Fruit fly (Drosophila melanogaster) whole organism, embryonic: ENCODE measurements around the gene CG17562.

Source experiments
- Awh ChIP-seq: fragments of 200-800 bp; sonication (Bioruptor generic); IDR thresholded peaks from 2 replicates; pipeline ENCODE4, ENCODE4 v1.3.6; 2022; ENCODE audit warnings: missing biosample characterization, missing genetic modification characterization
- Bdp1 ChIP-seq: fragments of 200-800 bp; sonication (Bioruptor generic); optimal IDR thresholded peaks from 3 replicates; lab custom pipeline; 2016; ENCODE audit warnings: missing biosample characterization, missing genetic modification characterization
- CG10267 ChIP-seq: fragments of 200-800 bp; sonication (Bioruptor generic); optimal IDR thresholded peaks from 2 replicates; lab custom pipeline; 2018; ENCODE audit warnings: missing biosample characterization, mild to moderate bottlenecking, missing genetic modification characterization, moderate library complexity
- CG10321 ChIP-seq: fragments of 200-800 bp; sonication (Bioruptor generic); IDR thresholded peaks from 2 replicates; pipeline ENCODE4 v1.3.6; 2022; ENCODE audit warnings: missing biosample characterization, missing genetic modification characterization
- CG11456 ChIP-seq: fragments of 200-800 bp; sonication (Bioruptor generic); IDR thresholded peaks from 3 replicates; pipeline ENCODE4 v1.3.6; 2022; ENCODE audit warnings: missing biosample characterization, missing genetic modification characterization
- CG1233 ChIP-seq: fragments of 200-800 bp; sonication (Bioruptor generic); optimal IDR thresholded peaks from 4 replicates; lab custom pipeline; 2018; ENCODE audit warnings: missing biosample characterization, mild to moderate bottlenecking, missing genetic modification characterization
- CG12769 ChIP-seq: fragments of 200-800 bp; sonication (Bioruptor generic); optimal IDR thresholded peaks from 2 replicates; lab custom pipeline; 2019; ENCODE audit warnings: missing biosample characterization, mild to moderate bottlenecking, missing genetic modification characterization, moderate library complexity
- CG13624 ChIP-seq: fragments of 200-800 bp; sonication (Bioruptor generic); optimal IDR thresholded peaks from 2 replicates; lab custom pipeline; 2016; ENCODE audit warnings: missing biosample characterization, missing genetic modification characterization
- CG15073 ChIP-seq: fragments of 200-800 bp; sonication (Bioruptor generic); optimal IDR thresholded peaks from 2 replicates; lab custom pipeline; 2016; ENCODE audit warnings: missing biosample characterization, missing genetic modification characterization
- CG16779 ChIP-seq: fragments of 200-800 bp; sonication (Bioruptor generic); IDR thresholded peaks from 2 replicates; pipeline ENCODE4 v1.3.6; 2022; ENCODE audit warnings: missing biosample characterization, missing genetic modification characterization
- CG31365 ChIP-seq: fragments of 200-800 bp; sonication (Bioruptor generic); optimal IDR thresholded peaks from 2 replicates; lab custom pipeline; 2018; ENCODE audit warnings: missing biosample characterization, mild to moderate bottlenecking, missing genetic modification characterization
- CG3163 ChIP-seq: fragments of 200-800 bp; sonication (Bioruptor generic); optimal IDR thresholded peaks from 3 replicates; lab custom pipeline; 2016; ENCODE audit warnings: missing biosample characterization, missing genetic modification characterization
- CG32772 ChIP-seq: fragments of 200-800 bp; sonication (Bioruptor generic); IDR thresholded peaks from 2 replicates; pipeline ENCODE4 v1.3.6; 2022; ENCODE audit warnings: missing biosample characterization, missing genetic modification characterization
- CG33213 ChIP-seq: fragments of 200-800 bp; sonication (Bioruptor generic); optimal IDR thresholded peaks from 3 replicates; lab custom pipeline; 2016; ENCODE audit warnings: missing biosample characterization, missing genetic modification characterization
- CG6683 ChIP-seq: fragments of 200-800 bp; sonication (Bioruptor generic); optimal IDR thresholded peaks from 2 replicates; lab custom pipeline; 2017; ENCODE audit warnings: missing biosample characterization, mild to moderate bottlenecking, missing genetic modification characterization, missing genetic modification reagents
- CG7372 ChIP-seq: fragments of 200-800 bp; sonication (Bioruptor generic); IDR thresholded peaks from 2 replicates; pipeline ENCODE4 v1.3.6; 2022; ENCODE audit warnings: missing biosample characterization, missing genetic modification characterization
- CG8290 ChIP-seq, 3 experiments: fragments of 200-800 bp; sonication (Bioruptor generic); optimal IDR thresholded peaks; 2 replicates each; lab custom pipeline; 2016 to 2019; ENCODE audit warnings: missing biosample characterization in 3 of 3, missing genetic modification characterization in 3 of 3, mild to moderate bottlenecking in 2 of 3, moderate library complexity in 1 of 3
- CG9876 ChIP-seq: fragments of 200-800 bp; sonication (Bioruptor generic); optimal IDR thresholded peaks from 2 replicates; lab custom pipeline; 2016; ENCODE audit warnings: missing biosample characterization, missing genetic modification characterization
- Camta ChIP-seq: fragments of 200-800 bp; sonication (Bioruptor generic); optimal IDR thresholded peaks from 2 replicates; lab custom pipeline; 2016; ENCODE audit warnings: missing biosample characterization, missing genetic modification characterization
- Dad ChIP-seq: fragments of 200-800 bp; sonication (Bioruptor generic); optimal IDR thresholded peaks from 3 replicates; lab custom pipeline; 2016; ENCODE audit warnings: missing biosample characterization, missing genetic modification characterization
- Dbx ChIP-seq: fragments of 200-800 bp; sonication (Bioruptor generic); IDR thresholded peaks from 3 replicates; pipeline ENCODE4 v1.3.6; 2022; ENCODE audit warnings: missing biosample characterization, missing genetic modification characterization
- Dek ChIP-seq: fragments of 200-800 bp; sonication (Bioruptor generic); optimal IDR thresholded peaks from 3 replicates; lab custom pipeline; 2019; ENCODE audit warnings: missing biosample characterization, mild to moderate bottlenecking, missing genetic modification characterization, moderate library complexity
- Dip3 ChIP-seq: fragments of 200-800 bp; sonication (Bioruptor generic); optimal IDR thresholded peaks from 3 replicates; lab custom pipeline; 2016; ENCODE audit warnings: missing biosample characterization, missing genetic modification characterization
- Drgx ChIP-seq: fragments of 200-800 bp; sonication (Bioruptor generic); IDR thresholded peaks from 2 replicates; pipeline ENCODE4 v1.3.6; 2022; ENCODE audit warnings: missing biosample characterization, missing genetic modification characterization
- NK7.1 ChIP-seq: fragments of 200-800 bp; sonication (Bioruptor generic); optimal IDR thresholded peaks from 3 replicates; lab custom pipeline; 2016; ENCODE audit warnings: missing biosample characterization, missing genetic modification characterization
- Neu2 ChIP-seq: fragments of 200-800 bp; sonication (Bioruptor generic); optimal IDR thresholded peaks from 3 replicates; lab custom pipeline; 2016; ENCODE audit warnings: missing biosample characterization, missing genetic modification characterization, borderline replicate concordance
- Nf-YB ChIP-seq: fragments of 200-800 bp; sonication (Bioruptor generic); optimal IDR thresholded peaks from 3 replicates; lab custom pipeline; 2019; ENCODE audit warnings: missing biosample characterization, mild to moderate bottlenecking, missing genetic modification characterization, moderate library complexity
- Vsx1 ChIP-seq: fragments of 200-800 bp; sonication (Bioruptor generic); optimal IDR thresholded peaks from 2 replicates; lab custom pipeline; 2017; ENCODE audit warnings: missing biosample characterization, mild to moderate bottlenecking, missing genetic modification characterization, missing genetic modification reagents
- crc ChIP-seq: fragments of 200-800 bp; sonication (Bioruptor generic); optimal IDR thresholded peaks from 2 replicates; lab custom pipeline; 2016; ENCODE audit warnings: missing biosample characterization, missing genetic modification characterization
- dati ChIP-seq: fragments of 200-800 bp; sonication (Bioruptor generic); IDR thresholded peaks from 2 replicates; pipeline ENCODE4 v1.3.6; 2022; ENCODE audit warnings: missing biosample characterization, missing genetic modification characterization
- dm ChIP-seq: fragments of 200-800 bp; sonication (Bioruptor generic); optimal IDR thresholded peaks from 3 replicates; lab custom pipeline; 2016; ENCODE audit warnings: missing biosample characterization, missing genetic modification characterization
- dmrt11E ChIP-seq: fragments of 200-800 bp; sonication (Bioruptor generic); optimal IDR thresholded peaks from 3 replicates; lab custom pipeline; 2018; ENCODE audit warnings: missing biosample characterization, mild to moderate bottlenecking, missing genetic modification characterization, moderate library complexity
- ems ChIP-seq: fragments of 200-800 bp; sonication (Bioruptor generic); optimal IDR thresholded peaks from 3 replicates; lab custom pipeline; 2016; ENCODE audit warnings: missing biosample characterization, missing genetic modification characterization
- fd64A ChIP-seq: fragments of 200-800 bp; sonication (Bioruptor generic); optimal IDR thresholded peaks from 3 replicates; lab custom pipeline; 2018; ENCODE audit warnings: missing biosample characterization, mild to moderate bottlenecking, missing genetic modification characterization
- gro ChIP-seq: fragments of 200-800 bp; sonication (Bioruptor generic); optimal IDR thresholded peaks from 2 replicates; lab custom pipeline; 2016; ENCODE audit warnings: missing biosample characterization, missing genetic modification characterization
- hb ChIP-seq: fragments of 200-800 bp; sonication (Bioruptor generic); IDR thresholded peaks from 3 replicates; pipeline ENCODE4 v1.3.6; 2022; ENCODE audit warnings: missing biosample characterization, missing genetic modification characterization; ENCODE audit not compliant: partially characterized antibody
- hth ChIP-seq: fragments of >200 bp; optimal IDR thresholded peaks from 2 replicates; lab custom pipeline; 2017; ENCODE audit warnings: inconsistent platforms
- jigr1 ChIP-seq: fragments of 200-800 bp; sonication (Bioruptor generic); IDR thresholded peaks from 3 replicates; pipeline ENCODE4 v1.3.6; 2022; ENCODE audit warnings: missing biosample characterization, missing genetic modification characterization
- klu ChIP-seq: fragments of 200-800 bp; sonication (Bioruptor generic); IDR thresholded peaks from 2 replicates; pipeline ENCODE4 v1.3.6; 2022; ENCODE audit warnings: missing biosample characterization, missing genetic modification characterization
- kni ChIP-seq: fragments of 200-800 bp; sonication (Bioruptor generic); optimal IDR thresholded peaks from 3 replicates; lab custom pipeline; 2017; ENCODE audit warnings: mild to moderate bottlenecking, missing biosample characterization, missing genetic modification reagents, missing genetic modification characterization
- lab ChIP-seq: fragments of 200-800 bp; sonication (Bioruptor generic); optimal IDR thresholded peaks from 3 replicates; lab custom pipeline; 2017; ENCODE audit warnings: missing biosample characterization, missing genetic modification characterization, mild to moderate bottlenecking, moderate library complexity, missing genetic modification reagents
- lmd ChIP-seq: fragments of 200-800 bp; sonication (Bioruptor generic); IDR thresholded peaks from 2 replicates; pipeline ENCODE4 v1.3.6; 2022; ENCODE audit warnings: missing biosample characterization, missing genetic modification characterization
- onecut ChIP-seq: fragments of 200-800 bp; sonication (Bioruptor generic); IDR thresholded peaks from 2 replicates; pipeline ENCODE4 v1.3.6; 2022; ENCODE audit warnings: missing biosample characterization, missing genetic modification characterization
- schlank ChIP-seq: fragments of 200-800 bp; sonication (Bioruptor generic); optimal IDR thresholded peaks from 2 replicates; lab custom pipeline; 2018; ENCODE audit warnings: missing biosample characterization, mild to moderate bottlenecking, missing genetic modification characterization
- so ChIP-seq: fragments of 200-800 bp; sonication (Bioruptor generic); IDR thresholded peaks from 3 replicates; pipeline ENCODE4 v1.3.6; 2022; ENCODE audit warnings: missing biosample characterization, missing genetic modification characterization
- unpg ChIP-seq: fragments of 200-800 bp; sonication (Bioruptor generic); optimal IDR thresholded peaks from 3 replicates; lab custom pipeline; 2018; ENCODE audit warnings: missing biosample characterization, mild to moderate bottlenecking, missing genetic modification characterization, moderate library complexity
- vnd ChIP-seq: fragments of 200-800 bp; sonication (Bioruptor generic); IDR thresholded peaks from 3 replicates; pipeline ENCODE4 v1.3.6; 2022; ENCODE audit warnings: missing biosample characterization, missing genetic modification characterization; ENCODE audit not compliant: partially characterized antibody
- wek ChIP-seq: fragments of 200-800 bp; sonication (Bioruptor generic); optimal IDR thresholded peaks from 3 replicates; lab custom pipeline; 2018; ENCODE audit warnings: missing biosample characterization, mild to moderate bottlenecking, missing genetic modification characterization, moderate library complexity

CG17562 gene

dm6 chr3R:16655494-16656493 is 40.7 kb downstream of the CG17562 start, which contains the start of gene modSP (continued):
- peak; percentile 69; the same call in 2 of the 3 replicates for TF ChIP-seq CG11456 (GFP tag; lab: Robert Waterston, UW)
- 0 out of 2 replicates have a peak, but pooled peaks have one; percentile 13 for TF ChIP-seq Awh (GFP tag; lab: Robert Waterston, UW)
- TF ChIP-seq Dek = peak; percentile 4
- no peak for TF ChIP-seq NK7.1 (GFP tag; lab: Kevin White, UChicago)
- TF ChIP-seq Bdp1 = no peak
- no peak for TF ChIP-seq dmrt11E (tag; lab: Kevin White, UChicago)
- no peak for TF ChIP-seq Camta (GFP tag; lab: Kevin White, UChicago)
- no peak for TF ChIP-seq wek (GFP tag; lab: Kevin White, UChicago)
- peak; percentile 29 for TF ChIP-seq CG31365 (tag; lab: Kevin White, UChicago)
- peak; percentile 34 for TF ChIP-seq kni (GFP tag; lab: Kevin White, UChicago)
- TF ChIP-seq CG3163 (GFP tag; lab: Kevin White, UChicago) = peak; percentile 51
- TF ChIP-seq so (GFP tag; lab: Robert Waterston, UW) = 0 out of 3 replicates have a peak, but pooled peaks have one; percentile 7
- TF ChIP-seq CG9876 (GFP tag; lab: Kevin White, UChicago) = no peak
- no peak for TF ChIP-seq fd64A (GFP tag; lab: Kevin White, UChicago)
- TF ChIP-seq lmd (GFP tag; lab: Robert Waterston, UW) = no peak; the same call in 1 of the 2 replicates
- TF ChIP-seq vnd (GFP tag; lab: Robert Waterston, UW) = peak; percentile 62
- peak; percentile 56 for TF ChIP-seq lab (GFP tag; lab: Kevin White, UChicago)
- TF ChIP-seq Vsx1 = no peak
- TF ChIP-seq CG6683 (GFP tag; lab: Kevin White, UChicago) = no peak
- no peak; the same call in 1 of the 2 replicates for TF ChIP-seq Drgx
- no peak for TF ChIP-seq CG32772 (GFP tag; lab: Robert Waterston, UW)
- TF ChIP-seq klu (GFP tag; lab: Robert Waterston, UW) = no peak
- TF ChIP-seq unpg (GFP tag; lab: Kevin White, UChicago) = peak; percentile 26
- peak; percentile 35 for TF ChIP-seq CG10267 (tag; lab: Kevin White, UChicago)
- no peak for TF ChIP-seq CG16779
- TF ChIP-seq Dip3 (GFP tag; lab: Kevin White, UChicago) = no peak
- peak; percentile 91 for TF ChIP-seq onecut (GFP tag; lab: Robert Waterston, UW)
- no peak for TF ChIP-seq CG1233 (GFP tag; lab: Kevin White, UChicago)
- TF ChIP-seq dm = no peak
- TF ChIP-seq CG13624 (GFP tag; lab: Kevin White, UChicago) = peak; percentile 36
- TF ChIP-seq CG7372 (GFP tag; lab: Robert Waterston, UW) = 0 out of 2 replicates have a peak, but pooled peaks have one; percentile 9
- no peak for TF ChIP-seq jigr1 (GFP tag; lab: Robert Waterston, UW)
- TF ChIP-seq crc (GFP tag; lab: Kevin White, UChicago) = peak; percentile 25
- no peak for TF ChIP-seq hth (lab: Kevin White, UChicago)
- TF ChIP-seq CG8290 (GFP tag; optimal IDR thresholded peaks at IDR 0.05; lab: Kevin White, UChicago) = peak; percentile 56
- peak; percentile 72 to 79 for TF ChIP-seq CG8290 (tag; optimal IDR thresholded peaks at IDR 0.05; lab: Kevin White, UChicago)
- TF ChIP-seq Dad (GFP tag; lab: Kevin White, UChicago) = no peak
- peak; percentile 69 for TF ChIP-seq hb (GFP tag; lab: Robert Waterston, UW)
- no peak for TF ChIP-seq schlank
- peak; percentile 53 for TF ChIP-seq ems (GFP tag; lab: Kevin White, UChicago)
- TF ChIP-seq CG12769 (tag; lab: Kevin White, UChicago) = peak; percentile 60
- no peak for TF ChIP-seq Neu2 (GFP tag; lab: Kevin White, UChicago)
- 0 out of 3 replicates have a peak, but pooled peaks have one; percentile 31 for TF ChIP-seq Dbx (GFP tag; lab: Robert Waterston, UW)
- 0 out of 2 replicates have a peak, but pooled peaks have one; percentile 12 for TF ChIP-seq dati
- TF ChIP-seq CG10321 (GFP tag; lab: Robert Waterston, UW) = no peak
- peak; percentile 72 for TF ChIP-seq CG33213 (GFP tag; lab: Kevin White, UChicago)
- TF ChIP-seq CG15073 (GFP tag; lab: Kevin White, UChicago) = no peak
- TF ChIP-seq gro (GFP tag; lab: Kevin White, UChicago) = no peak
- no peak for TF ChIP-seq Nf-YB (GFP tag; lab: Kevin White, UChicago)
